Worm (Caenorhabditis elegans): Measurements from ENCODE around the gene srsx-19.
A peak's percentile ranks its signal among the peaks of the same experiment; 100 is the strongest.

DNA sequence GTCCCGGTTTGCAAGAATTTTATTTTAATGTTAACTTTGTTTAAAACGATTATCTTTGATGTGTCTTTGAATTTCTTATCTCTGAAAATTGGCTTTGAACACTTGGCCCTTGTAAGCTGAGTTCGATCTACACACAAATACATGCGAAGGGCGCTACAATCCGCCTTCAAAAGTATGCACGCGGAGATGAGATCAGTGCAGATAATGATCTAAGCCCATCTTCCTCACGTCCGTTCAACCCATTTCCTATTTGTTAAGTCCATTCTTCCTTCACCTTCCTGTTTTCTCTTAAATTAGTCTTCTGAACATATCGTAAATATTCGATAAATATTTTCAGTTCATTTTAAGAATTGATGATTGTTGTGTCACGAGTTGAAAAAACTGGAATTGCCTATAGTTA lies 21.1 kb upstream of the srsx-19 start, which contains the start of gene nhr-175:
- TF ChIP-seq nhr-25 (tag; optimal IDR thresholded peaks at IDR 0.05) (peak; percentile 52), lin-15B (tag; optimal IDR thresholded peaks at IDR 0.05) (no peak)

All from whole organism, L3 larva.